Worm (Caenorhabditis elegans): ENCODE results near the gene K07H8.7.

DNA sequence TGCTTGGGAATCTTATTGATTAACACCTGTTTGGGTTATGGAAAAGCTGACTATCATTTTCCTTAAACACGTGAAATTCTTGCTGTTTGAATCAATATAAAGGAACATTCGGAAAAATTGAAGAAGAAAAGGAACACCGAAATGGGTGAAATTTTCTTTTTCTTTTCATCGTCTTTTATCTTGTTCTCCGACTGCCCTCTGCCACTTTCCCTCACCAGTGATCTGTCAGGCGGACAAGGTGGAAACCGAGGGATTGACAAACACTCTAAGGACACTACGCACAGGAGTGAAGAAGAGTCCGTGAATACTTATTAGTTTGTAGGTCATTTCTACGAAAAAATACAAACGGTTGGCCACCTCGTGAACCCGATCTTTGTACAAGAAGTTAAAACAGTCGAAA, 26.5 kb downstream of the K07H8.7 start:
- TF ChIP-seq ceh-36 (tag; optimal IDR thresholded peaks at IDR 0.05) (no peak), aly-1 (tag; optimal IDR thresholded peaks at IDR 0.05) (no peak), ama-1 (optimal IDR thresholded peaks at IDR 0.05) (no peak), pes-1 (GFP tag; IDR thresholded peaks at IDR 0.05) (no peak), ceh-13 (GFP tag; optimal IDR thresholded peaks at IDR 0.05) (no peak), F13C5.2 (tag; optimal IDR thresholded peaks at IDR 0.05) (no peak), ets-7 (tag; optimal IDR thresholded peaks at IDR 0.05) (no peak)
